Fruit fly (Drosophila melanogaster) whole organism, embryonic: Measurements from ENCODE around the gene Spn38F.

Source experiments
- CG1024 ChIP-seq: fragments of 200-800 bp; sonication (Bioruptor generic); IDR thresholded peaks from 2 replicates; pipeline ENCODE4 v1.3.6; 2022; ENCODE audit warnings: missing biosample characterization, missing genetic modification characterization
- CG10321 ChIP-seq: fragments of 200-800 bp; sonication (Bioruptor generic); IDR thresholded peaks from 2 replicates; pipeline ENCODE4 v1.3.6; 2022; ENCODE audit warnings: missing biosample characterization, missing genetic modification characterization
- CG12104 ChIP-seq: fragments of 200-800 bp; sonication (Bioruptor generic); optimal IDR thresholded peaks from 3 replicates; lab custom pipeline; 2016; ENCODE audit warnings: missing biosample characterization, missing genetic modification characterization
- CG12219 ChIP-seq: fragments of 200-800 bp; sonication (Bioruptor generic); optimal IDR thresholded peaks from 3 replicates; lab custom pipeline; 2018; ENCODE audit warnings: missing biosample characterization, mild to moderate bottlenecking, missing genetic modification characterization
- CG12236 ChIP-seq: fragments of 200-800 bp; sonication (Bioruptor generic); optimal IDR thresholded peaks from 2 replicates; lab custom pipeline; 2016; ENCODE audit warnings: missing biosample characterization, missing genetic modification characterization
- CG13123 ChIP-seq: fragments of 200-800 bp; sonication (Bioruptor generic); optimal IDR thresholded peaks from 2 replicates; lab custom pipeline; 2016; ENCODE audit warnings: missing biosample characterization, missing genetic modification characterization
- CG13894 ChIP-seq: fragments of 200-800 bp; sonication (Bioruptor generic); optimal IDR thresholded peaks from 3 replicates; lab custom pipeline; 2018; ENCODE audit warnings: missing biosample characterization, mild to moderate bottlenecking, missing genetic modification characterization, moderate library complexity
- CG14965 ChIP-seq: fragments of 200-800 bp; sonication (Bioruptor generic); optimal IDR thresholded peaks from 2 replicates; lab custom pipeline; 2016; ENCODE audit warnings: missing biosample characterization, missing genetic modification characterization, borderline replicate concordance
- CG15011 ChIP-seq: fragments of 200-800 bp; sonication (Bioruptor generic); optimal IDR thresholded peaks from 3 replicates; lab custom pipeline; 2018; ENCODE audit warnings: missing biosample characterization, mild to moderate bottlenecking, missing genetic modification characterization
- CG18011 ChIP-seq: fragments of 200-800 bp; sonication (Bioruptor generic); optimal IDR thresholded peaks from 2 replicates; lab custom pipeline; 2017; ENCODE audit warnings: missing biosample characterization, missing genetic modification characterization, mild to moderate bottlenecking, moderate library complexity, missing genotype
- CG2678 ChIP-seq: fragments of 200-800 bp; sonication (Bioruptor generic); optimal IDR thresholded peaks from 3 replicates; lab custom pipeline; 2019; ENCODE audit warnings: missing biosample characterization, mild to moderate bottlenecking, missing genetic modification characterization, moderate library complexity
- CG32772 ChIP-seq: fragments of 200-800 bp; sonication (Bioruptor generic); IDR thresholded peaks from 2 replicates; pipeline ENCODE4 v1.3.6; 2022; ENCODE audit warnings: missing biosample characterization, missing genetic modification characterization
- CG34224 ChIP-seq: fragments of 200-800 bp; sonication (Bioruptor generic); IDR thresholded peaks from 3 replicates; pipeline ENCODE4 v1.3.6; 2022; ENCODE audit warnings: missing biosample characterization, missing genetic modification characterization; ENCODE audit not compliant: partially characterized antibody
- CG3847 ChIP-seq: fragments of 200-800 bp; sonication (Bioruptor generic); IDR thresholded peaks from 2 replicates; pipeline ENCODE4 v1.3.6; 2022; ENCODE audit warnings: missing biosample characterization, missing genetic modification characterization
- CG4854 ChIP-seq: fragments of 200-800 bp; sonication (Bioruptor generic); optimal IDR thresholded peaks from 2 replicates; lab custom pipeline; 2016; ENCODE audit warnings: missing biosample characterization, missing genetic modification characterization, inconsistent platforms
- CG6175 ChIP-seq: fragments of 200-800 bp; sonication (Bioruptor generic); IDR thresholded peaks from 3 replicates; pipeline ENCODE4 v1.3.6; 2022; ENCODE audit warnings: missing biosample characterization, missing genetic modification characterization
- CG6689 ChIP-seq: fragments of 200-800 bp; sonication (Bioruptor generic); IDR thresholded peaks from 2 replicates; pipeline ENCODE4 v1.3.6; 2022; ENCODE audit warnings: missing biosample characterization, missing genetic modification characterization
- CG6765 ChIP-seq: fragments of 200-800 bp; sonication (Bioruptor generic); optimal IDR thresholded peaks from 3 replicates; lab custom pipeline; 2017; ENCODE audit warnings: missing biosample characterization, mild to moderate bottlenecking, missing genetic modification characterization
- CG9932 ChIP-seq: fragments of 200-800 bp; sonication (Bioruptor generic); IDR thresholded peaks from 2 replicates; pipeline ENCODE4 v1.3.6; 2022; ENCODE audit warnings: missing biosample characterization, missing genetic modification characterization
- Chrac-16 ChIP-seq: fragments of 200-800 bp; sonication (Bioruptor generic); optimal IDR thresholded peaks from 3 replicates; lab custom pipeline; 2016; ENCODE audit warnings: missing biosample characterization, missing genetic modification characterization
- CrebB ChIP-seq: fragments of 200-800 bp; sonication (Bioruptor generic); optimal IDR thresholded peaks from 3 replicates; lab custom pipeline; 2018; ENCODE audit warnings: missing biosample characterization, mild to moderate bottlenecking, missing genetic modification characterization
- Dip2 ChIP-seq: fragments of 200-800 bp; sonication (Bioruptor generic); IDR thresholded peaks from 2 replicates; pipeline ENCODE4 v1.3.6; 2022; ENCODE audit warnings: missing biosample characterization, missing genetic modification characterization
- Dip3 ChIP-seq: fragments of 200-800 bp; sonication (Bioruptor generic); optimal IDR thresholded peaks from 3 replicates; lab custom pipeline; 2016; ENCODE audit warnings: missing biosample characterization, missing genetic modification characterization
- Dp ChIP-seq: fragments of 200-800 bp; sonication (Bioruptor generic); optimal IDR thresholded peaks from 2 replicates; lab custom pipeline; 2018; ENCODE audit warnings: missing biosample characterization, mild to moderate bottlenecking, missing genetic modification characterization, moderate library complexity
- HLH4C ChIP-seq: fragments of 200-800 bp; sonication (Bioruptor generic); IDR thresholded peaks from 3 replicates; pipeline ENCODE4 v1.3.6; 2022; ENCODE audit warnings: missing biosample characterization, missing genetic modification characterization; ENCODE audit not compliant: partially characterized antibody
- Hey ChIP-seq: fragments of 200-800 bp; sonication (Bioruptor generic); optimal IDR thresholded peaks from 3 replicates; lab custom pipeline; 2018; ENCODE audit warnings: missing biosample characterization, mild to moderate bottlenecking, missing genetic modification characterization
- Lhr ChIP-seq: fragments of 200-800 bp; sonication (Bioruptor generic); optimal IDR thresholded peaks from 3 replicates; lab custom pipeline; 2017; ENCODE audit warnings: mild to moderate bottlenecking, missing biosample characterization, missing genetic modification reagents, missing genetic modification characterization
- MTF-1 ChIP-seq: fragments of 200-800 bp; sonication (Bioruptor generic); optimal IDR thresholded peaks from 2 replicates; lab custom pipeline; 2018; ENCODE audit warnings: missing biosample characterization, mild to moderate bottlenecking, missing genetic modification characterization, borderline replicate concordance
- Mad ChIP-seq: fragments of 200-800 bp; sonication (Bioruptor generic); optimal IDR thresholded peaks from 2 replicates; lab custom pipeline; 2016; ENCODE audit warnings: missing biosample characterization, missing genetic modification characterization
- NFAT ChIP-seq: fragments of 200-800 bp; sonication (Bioruptor generic); IDR thresholded peaks from 2 replicates; pipeline ENCODE4 v1.3.6; 2022; ENCODE audit warnings: missing biosample characterization, missing genetic modification characterization
- Scr ChIP-seq: fragments of 200-800 bp; sonication (Bioruptor generic); IDR thresholded peaks from 2 replicates; pipeline ENCODE4 v1.3.6; 2022; ENCODE audit warnings: missing biosample characterization, missing genetic modification characterization; ENCODE audit not compliant: partially characterized antibody
- Spps ChIP-seq: fragments of 200-800 bp; sonication (Bioruptor generic); optimal IDR thresholded peaks from 2 replicates; lab custom pipeline; 2018; ENCODE audit warnings: missing biosample characterization, mild to moderate bottlenecking, missing genetic modification characterization
- Stat92E ChIP-seq, 3 experiments: fragments of >200 bp in 2 of 3; fragments of 200-800 bp in 1 of 3; sonication (Bioruptor generic) in 1 of 3; optimal IDR thresholded peaks; 2 replicates each; lab custom pipeline; 2017 to 2019; ENCODE audit warnings: missing biosample characterization in 3 of 3, missing genetic modification characterization in 3 of 3, mild to moderate bottlenecking in 1 of 3, moderate library complexity in 1 of 3
- Xbp1 ChIP-seq: fragments of 200-800 bp; sonication (Bioruptor generic); optimal IDR thresholded peaks from 3 replicates; lab custom pipeline; 2016; ENCODE audit warnings: missing biosample characterization, mild to moderate bottlenecking, missing genetic modification characterization
- chm ChIP-seq: fragments of 200-800 bp; sonication (Bioruptor generic); IDR thresholded peaks from 2 replicates; pipeline ENCODE4 v1.3.6; 2022; ENCODE audit warnings: missing biosample characterization, missing genetic modification characterization
- da ChIP-seq: fragments of 200-800 bp; sonication (Bioruptor generic); optimal IDR thresholded peaks from 2 replicates; lab custom pipeline; 2016; ENCODE audit warnings: missing biosample characterization, missing genetic modification characterization
- dan ChIP-seq: fragments of 200-800 bp; sonication (Bioruptor generic); IDR thresholded peaks from 2 replicates; pipeline ENCODE4 v1.3.6; 2022; ENCODE audit warnings: missing biosample characterization, missing genetic modification characterization
- dmrt99B ChIP-seq: fragments of 200-800 bp; sonication (Bioruptor generic); optimal IDR thresholded peaks from 2 replicates; lab custom pipeline; 2018; ENCODE audit warnings: missing biosample characterization, mild to moderate bottlenecking, missing genetic modification characterization, moderate library complexity
- insv ChIP-seq, 2 experiments: fragments of 200-800 bp; sonication (Bioruptor generic); optimal IDR thresholded peaks; 3 replicates each; lab custom pipeline; 2016 to 2018; ENCODE audit warnings: missing biosample characterization in 2 of 2, missing genetic modification characterization in 2 of 2
- nom ChIP-seq: fragments of 200-800 bp; sonication (Bioruptor generic); optimal IDR thresholded peaks from 2 replicates; lab custom pipeline; 2017; ENCODE audit warnings: missing biosample characterization, missing genetic modification characterization, mild to moderate bottlenecking, moderate library complexity, missing genetic modification reagents
- pfk ChIP-seq: fragments of 200-800 bp; sonication (Bioruptor generic); optimal IDR thresholded peaks from 2 replicates; lab custom pipeline; 2018; ENCODE audit warnings: missing biosample characterization, mild to moderate bottlenecking, missing genetic modification characterization, moderate library complexity
- sens-2 ChIP-seq: fragments of 200-800 bp; sonication (Bioruptor generic); IDR thresholded peaks from 2 replicates; pipeline ENCODE4 v1.3.6; 2022; ENCODE audit warnings: missing biosample characterization, missing genetic modification characterization
- shn ChIP-seq: fragments of 200-800 bp; sonication (Bioruptor generic); optimal IDR thresholded peaks from 3 replicates; lab custom pipeline; 2016; ENCODE audit warnings: missing biosample characterization, missing genetic modification characterization
- sim ChIP-seq: fragments of 200-800 bp; sonication (Bioruptor generic); IDR thresholded peaks from 2 replicates; pipeline ENCODE4 v1.3.6; 2022; ENCODE audit warnings: missing biosample characterization, missing genetic modification characterization
- tgo ChIP-seq: fragments of 200-800 bp; sonication (Bioruptor generic); IDR thresholded peaks from 3 replicates; pipeline ENCODE4 v1.3.6; 2022; ENCODE audit warnings: missing biosample characterization, missing genetic modification characterization
- yki ChIP-seq: fragments of >200 bp; optimal IDR thresholded peaks from 3 replicates; lab custom pipeline; 2018
- zen2 ChIP-seq: fragments of 200-800 bp; sonication (Bioruptor generic); IDR thresholded peaks from 3 replicates; pipeline ENCODE4 v1.3.6; 2022; ENCODE audit warnings: missing biosample characterization, missing genetic modification characterization; ENCODE audit not compliant: partially characterized antibody
- zfh2 ChIP-seq: fragments of 200-800 bp; sonication (Bioruptor generic); optimal IDR thresholded peaks from 2 replicates; lab custom pipeline; 2016; ENCODE audit warnings: missing biosample characterization, missing genetic modification characterization

The Spn38F gene

DNA sequence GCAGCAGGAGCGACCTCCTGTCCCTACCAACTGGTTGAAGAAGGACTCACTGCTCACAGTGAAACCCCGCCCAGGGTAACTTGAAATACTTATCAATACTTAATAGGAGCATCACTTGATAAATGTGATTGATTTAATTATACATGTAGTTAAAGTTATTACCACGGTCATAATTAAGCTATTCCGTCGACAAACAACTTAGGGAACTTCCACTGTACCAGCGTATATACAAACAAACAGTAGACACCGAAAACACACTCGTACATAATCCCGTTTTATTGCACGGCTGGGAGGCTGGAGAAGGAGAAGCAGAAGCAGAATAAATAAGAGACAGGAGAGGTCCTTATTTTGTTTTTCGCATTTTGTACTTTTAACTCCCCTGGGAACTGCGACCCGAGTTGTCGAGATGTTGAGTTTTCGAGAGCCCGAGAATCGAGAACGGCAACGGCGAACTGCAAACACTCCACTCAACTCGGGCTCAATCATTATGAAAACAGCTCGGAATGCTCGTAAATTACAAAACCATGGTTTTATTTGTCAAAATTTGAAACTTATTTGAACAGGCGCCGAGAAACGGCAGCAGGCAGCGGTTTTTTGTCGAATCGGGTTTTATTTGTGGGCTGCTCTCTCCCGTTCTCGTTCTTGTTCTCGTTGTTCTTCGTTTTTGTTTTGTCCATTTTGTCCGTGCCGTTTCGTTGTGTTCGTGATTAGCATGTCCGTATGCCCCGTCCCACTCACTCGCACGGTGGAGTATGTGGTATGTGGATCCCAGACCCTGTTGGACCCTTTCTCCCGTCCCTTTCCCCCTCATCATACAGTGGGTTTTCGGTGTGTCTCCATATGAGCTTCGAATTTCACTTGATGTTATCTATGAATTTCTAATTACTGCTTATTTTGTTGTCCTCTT, 37.5 kb downstream of the Spn38F start (continued):
- TF ChIP-seq CG6175 (peak; percentile 58; the same call in 1 of the 3 replicates), yki (lab: Kevin White, UChicago) (no peak), CG12219 (GFP tag; lab: Kevin White, UChicago) (peak; percentile 75), CG13894 (tag; lab: Kevin White, UChicago) (peak; percentile 94), Hey (peak; percentile 38), tgo (GFP tag; lab: Robert Waterston, UW) (peak; percentile 75), Stat92E (GFP tag; optimal IDR thresholded peaks at IDR 0.05; lab: Kevin White, UChicago) (no peak), pfk (no peak), CG6689 (GFP tag; lab: Robert Waterston, UW) (peak; percentile 81), chm (GFP tag; lab: Robert Waterston, UW) (peak; percentile 66; the same call in 1 of the 2 replicates), insv (GFP tag; optimal IDR thresholded peaks at IDR 0.05; lab: Kevin White, UChicago) (no peak), Dip3 (GFP tag; lab: Kevin White, UChicago) (peak; percentile 81), CG6765 (GFP tag; lab: Kevin White, UChicago) (peak; percentile 54), CG9932 (GFP tag; lab: Robert Waterston, UW) (peak; percentile 87), CG2678 (tag; lab: Kevin White, UChicago) (peak; percentile 87), CG32772 (GFP tag; lab: Robert Waterston, UW) (peak; percentile 74), zen2 (GFP tag; lab: Robert Waterston, UW) (no peak), Lhr (no peak), sim (no peak; the same call in 1 of the 2 replicates), CG1024 (GFP tag; lab: Robert Waterston, UW) (no peak), dan (GFP tag; lab: Robert Waterston, UW) (no peak), Scr (GFP tag; lab: Robert Waterston, UW) (no peak), MTF-1 (GFP tag; lab: Kevin White, UChicago) (peak; percentile 24), CG4854 (peak; percentile 63), Chrac-16 (GFP tag; lab: Kevin White, UChicago) (peak; percentile 79), shn (peak; percentile 56), CG34224 (peak; percentile 8; the same call in 1 of the 3 replicates), nom (GFP tag; lab: Kevin White, UChicago) (peak; percentile 94), Spps (tag; lab: Kevin White, UChicago) (no peak), HLH4C (GFP tag; lab: Robert Waterston, UW) (no peak; the same call in 2 of the 3 replicates), CG12236 (GFP tag; lab: Kevin White, UChicago) (peak; percentile 40), Xbp1 (peak; percentile 70), sens-2 (peak; percentile 64), CG10321 (GFP tag; lab: Robert Waterston, UW) (0 out of 2 replicates have a peak, but pooled peaks have one; percentile 33), CrebB (peak; percentile 77), CG13123 (GFP tag; lab: Kevin White, UChicago) (peak; percentile 48), dmrt99B (tag; lab: Kevin White, UChicago) (peak; percentile 75), CG15011 (GFP tag; lab: Kevin White, UChicago) (peak; percentile 70), CG12104 (GFP tag; lab: Kevin White, UChicago) (peak; percentile 55), zfh2 (GFP tag; lab: Kevin White, UChicago) (peak; percentile 84), Dip2 (no peak), Dp (GFP tag; lab: Kevin White, UChicago) (no peak), CG14965 (GFP tag; lab: Kevin White, UChicago) (peak; percentile 48), NFAT (GFP tag; lab: Robert Waterston, UW) (peak; percentile 73), Mad (peak; percentile 74), CG18011 (GFP tag; lab: Kevin White, UChicago) (peak; percentile 38), CG3847 (peak; percentile 79), da (GFP tag; lab: Kevin White, UChicago) (peak; percentile 43)
